Fruit fly (Drosophila melanogaster): ENCODE data around the gene CG14879.

The CG14879 gene

dm6 chr3R:16331809-16332343 is 17.1 kb downstream of the CG14879 start (continued):
- TF ChIP-seq CG3163 (GFP tag; optimal IDR thresholded peaks at IDR 0.05) = peak; percentile 21
- TF ChIP-seq CG34422 (GFP tag; IDR thresholded peaks at IDR 0.05) = 0 out of 3 replicates have a peak, but pooled peaks have one; percentile 19
- TF ChIP-seq Abd-B (GFP tag; optimal IDR thresholded peaks at IDR 0.05) = no peak
- TF ChIP-seq CG3726 (GFP tag; IDR thresholded peaks at IDR 0.05) = peak; percentile 70; the same call in 2 of the 3 replicates
- TF ChIP-seq CG30403 (GFP tag; optimal IDR thresholded peaks at IDR 0.05) = no peak
- peak; percentile 59; the same call in 1 of the 2 replicates for TF ChIP-seq CG14014 (GFP tag; IDR thresholded peaks at IDR 0.05)
- peak; percentile 62 for TF ChIP-seq HmgZ (tag; optimal IDR thresholded peaks at IDR 0.05)
- TF ChIP-seq lbe (GFP tag; optimal IDR thresholded peaks at IDR 0.05) = peak; percentile 39
- TF ChIP-seq CG10462 (GFP tag; optimal IDR thresholded peaks at IDR 0.05) = peak; percentile 23
- TF ChIP-seq CG15011 (GFP tag; optimal IDR thresholded peaks at IDR 0.05) = peak; percentile 52
- TF ChIP-seq CG4730 (GFP tag; IDR thresholded peaks at IDR 0.05) = peak; percentile 30; the same call in 1 of the 2 replicates
- peak; percentile 72 for TF ChIP-seq bab2 (GFP tag; optimal IDR thresholded peaks at IDR 0.05)
- peak; percentile 30 for TF ChIP-seq CG8944 (GFP tag; optimal IDR thresholded peaks at IDR 0.05)
- peak; percentile 9 for TF ChIP-seq CG9437 (GFP tag; optimal IDR thresholded peaks at IDR 0.05)
- peak; percentile 96 for TF ChIP-seq sens (GFP tag)
- no peak for TF ChIP-seq ken (GFP tag; IDR thresholded peaks at IDR 0.05)
- TF ChIP-seq sim (GFP tag; IDR thresholded peaks at IDR 0.05) = peak; percentile 61; the same call in 1 of the 2 replicates
- TF ChIP-seq CG4328 (GFP tag; optimal IDR thresholded peaks at IDR 0.05) = peak; percentile 73
- TF ChIP-seq CG6683 (GFP tag; optimal IDR thresholded peaks at IDR 0.05) = no peak
- TF ChIP-seq CG12942 (GFP tag; optimal IDR thresholded peaks at IDR 0.05) = peak; percentile 68
- TF ChIP-seq jumu (GFP tag; optimal IDR thresholded peaks at IDR 0.05) = peak; percentile 28
- peak; percentile 74 for TF ChIP-seq CG12219 (GFP tag; optimal IDR thresholded peaks at IDR 0.05)
- no peak for TF ChIP-seq Gug (GFP tag; IDR thresholded peaks at IDR 0.05)
- TF ChIP-seq en (GFP tag; optimal IDR thresholded peaks at IDR 0.05) = no peak
- no peak for TF ChIP-seq CG14667 (GFP tag; IDR thresholded peaks at IDR 0.05)
- TF ChIP-seq CG15601 (tag; optimal IDR thresholded peaks at IDR 0.05) = peak; percentile 89
- TF ChIP-seq CG9932 (GFP tag; IDR thresholded peaks at IDR 0.05) = 0 out of 2 replicates have a peak, but pooled peaks have one; percentile 35
- peak; percentile 56; the same call in 1 of the 2 replicates for TF ChIP-seq toy (GFP tag; IDR thresholded peaks at IDR 0.05)
- TF ChIP-seq CG17359 (tag; optimal IDR thresholded peaks at IDR 0.05) = peak; percentile 33
- TF ChIP-seq ac (GFP tag; optimal IDR thresholded peaks at IDR 0.05) = peak; percentile 60
- TF ChIP-seq mirr (GFP tag; optimal IDR thresholded peaks at IDR 0.05) = peak; percentile 72
- no peak for TF ChIP-seq CG1832 (GFP tag; optimal IDR thresholded peaks at IDR 0.05)
- TF ChIP-seq CG10543 (GFP tag; optimal IDR thresholded peaks at IDR 0.05) = peak; percentile 70
- peak; percentile 44 for TF ChIP-seq CG17385 (GFP tag; optimal IDR thresholded peaks at IDR 0.05)
- no peak for TF ChIP-seq ato (GFP tag; IDR thresholded peaks at IDR 0.05; ENCODE audit: partially characterized antibody)
- TF ChIP-seq unpg (GFP tag; optimal IDR thresholded peaks at IDR 0.05) = peak; percentile 34
- TF ChIP-seq Asciz (GFP tag; optimal IDR thresholded peaks at IDR 0.05) = peak; percentile 14
- TF ChIP-seq chm (GFP tag; IDR thresholded peaks at IDR 0.05) = peak; percentile 80
- TF ChIP-seq B-H1 (GFP tag; IDR thresholded peaks at IDR 0.05) = no peak
- TF ChIP-seq Hmr (GFP tag; optimal IDR thresholded peaks at IDR 0.05) = peak; percentile 66
- TF ChIP-seq crc (GFP tag; optimal IDR thresholded peaks at IDR 0.05) = peak; percentile 20
- peak; percentile 52 for TF ChIP-seq MTF-1 (GFP tag; optimal IDR thresholded peaks at IDR 0.05; ENCODE audit: borderline replicate concordance)
- peak; percentile 51 for TF ChIP-seq Spps (tag; optimal IDR thresholded peaks at IDR 0.05)
- TF ChIP-seq CG6254 (GFP tag; optimal IDR thresholded peaks at IDR 0.05) = peak; percentile 66
- no peak for TF ChIP-seq Oli (tag; optimal IDR thresholded peaks at IDR 0.05)
- TF ChIP-seq otp (GFP tag; IDR thresholded peaks at IDR 0.05) = peak; percentile 80
- TF ChIP-seq CG17912 (GFP tag; optimal IDR thresholded peaks at IDR 0.05) = peak; percentile 36
- TF ChIP-seq gsb (GFP tag; IDR thresholded peaks at IDR 0.05) = peak; percentile 63
- TF ChIP-seq nom (GFP tag; optimal IDR thresholded peaks at IDR 0.05) = peak; percentile 60
- TF ChIP-seq luna (GFP tag; optimal IDR thresholded peaks at IDR 0.05) = no peak
